Fruit fly (Drosophila melanogaster) whole organism, embryonic: ENCODE results near the gene CG6569.

Experiments
- Asciz ChIP-seq: fragments of 200-800 bp; sonication (Bioruptor generic); optimal IDR thresholded peaks from 2 replicates; lab custom pipeline; 2017; ENCODE audit warnings: missing biosample characterization, mild to moderate bottlenecking, missing genetic modification characterization, missing genetic modification reagents
- BtbVII ChIP-seq: fragments of 200-800 bp; sonication (Bioruptor generic); optimal IDR thresholded peaks from 3 replicates; lab custom pipeline; 2017; ENCODE audit warnings: missing biosample characterization, mild to moderate bottlenecking, missing genetic modification characterization
- Bteb2 ChIP-seq: fragments of 200-800 bp; sonication (Bioruptor generic); optimal IDR thresholded peaks from 2 replicates; lab custom pipeline; 2016; ENCODE audit warnings: missing biosample characterization, missing genetic modification characterization
- C15 ChIP-seq: fragments of 200-800 bp; sonication (Bioruptor generic); IDR thresholded peaks from 3 replicates; pipeline ENCODE4 v1.3.6; 2022; ENCODE audit warnings: missing biosample characterization, missing genetic modification characterization
- CG15479 ChIP-seq: fragments of 200-800 bp; sonication (Bioruptor generic); optimal IDR thresholded peaks from 3 replicates; lab custom pipeline; 2019; ENCODE audit warnings: missing biosample characterization, mild to moderate bottlenecking, missing genetic modification characterization, moderate library complexity
- CG1603 ChIP-seq: fragments of 200-800 bp; sonication (Bioruptor generic); optimal IDR thresholded peaks from 2 replicates; lab custom pipeline; 2019; ENCODE audit warnings: missing biosample characterization, mild to moderate bottlenecking, missing genetic modification characterization, moderate library complexity
- CG16863 ChIP-seq: fragments of 200-800 bp; sonication (Bioruptor generic); optimal IDR thresholded peaks from 3 replicates; lab custom pipeline; 2016; ENCODE audit warnings: missing biosample characterization, missing genetic modification characterization
- CG17359 ChIP-seq: fragments of 200-800 bp; sonication (Bioruptor generic); optimal IDR thresholded peaks from 3 replicates; lab custom pipeline; 2018; ENCODE audit warnings: missing biosample characterization, mild to moderate bottlenecking, missing genetic modification characterization, moderate library complexity
- CG18011 ChIP-seq: fragments of 200-800 bp; sonication (Bioruptor generic); optimal IDR thresholded peaks from 2 replicates; lab custom pipeline; 2017; ENCODE audit warnings: missing biosample characterization, missing genetic modification characterization, mild to moderate bottlenecking, moderate library complexity, missing genotype
- CG2129 ChIP-seq: fragments of 200-800 bp; sonication (Bioruptor generic); IDR thresholded peaks from 2 replicates; pipeline ENCODE4 v1.3.6; 2022; ENCODE audit warnings: missing biosample characterization, missing genetic modification characterization; ENCODE audit not compliant: partially characterized antibody
- CG30431 ChIP-seq: fragments of 200-800 bp; sonication (Bioruptor generic); optimal IDR thresholded peaks from 2 replicates; lab custom pipeline; 2017; ENCODE audit warnings: missing biosample characterization, missing genetic modification characterization
- CG4820 ChIP-seq: fragments of 200-800 bp; sonication (Bioruptor generic); optimal IDR thresholded peaks from 3 replicates; lab custom pipeline; 2016; ENCODE audit warnings: missing biosample characterization, missing genetic modification characterization
- CG5953 ChIP-seq: fragments of 200-800 bp; sonication (Bioruptor generic); IDR thresholded peaks from 2 replicates; pipeline ENCODE4 v1.3.6; 2022; ENCODE audit warnings: missing biosample characterization, missing genetic modification characterization
- CG6683 ChIP-seq: fragments of 200-800 bp; sonication (Bioruptor generic); optimal IDR thresholded peaks from 2 replicates; lab custom pipeline; 2017; ENCODE audit warnings: missing biosample characterization, mild to moderate bottlenecking, missing genetic modification characterization, missing genetic modification reagents
- CG7556 ChIP-seq: fragments of 200-800 bp; sonication (Bioruptor generic); optimal IDR thresholded peaks from 2 replicates; lab custom pipeline; 2017; ENCODE audit warnings: missing biosample characterization, mild to moderate bottlenecking, missing genetic modification characterization
- CG8281 ChIP-seq: fragments of 200-800 bp; sonication (Bioruptor generic); optimal IDR thresholded peaks from 2 replicates; lab custom pipeline; 2018; ENCODE audit warnings: missing biosample characterization, mild to moderate bottlenecking, missing genetic modification characterization, moderate library complexity
- Dbx ChIP-seq: fragments of 200-800 bp; sonication (Bioruptor generic); IDR thresholded peaks from 3 replicates; pipeline ENCODE4 v1.3.6; 2022; ENCODE audit warnings: missing biosample characterization, missing genetic modification characterization
- Dip2 ChIP-seq: fragments of 200-800 bp; sonication (Bioruptor generic); IDR thresholded peaks from 2 replicates; pipeline ENCODE4 v1.3.6; 2022; ENCODE audit warnings: missing biosample characterization, missing genetic modification characterization
- Doc3 ChIP-seq: fragments of 200-800 bp; sonication (Bioruptor generic); IDR thresholded peaks from 3 replicates; pipeline ENCODE4 v1.3.6; 2022; ENCODE audit warnings: missing biosample characterization, missing genetic modification characterization; ENCODE audit not compliant: partially characterized antibody
- Fer3 ChIP-seq: fragments of 200-800 bp; sonication (Bioruptor generic); optimal IDR thresholded peaks from 2 replicates; lab custom pipeline; 2018; ENCODE audit warnings: missing biosample characterization, mild to moderate bottlenecking, missing genetic modification characterization, moderate library complexity
- Gug ChIP-seq: fragments of 200-800 bp; sonication (Bioruptor generic); IDR thresholded peaks from 4 replicates; pipeline ENCODE4 v1.3.6; 2022; ENCODE audit warnings: missing biosample characterization, missing genetic modification characterization
- Hr3 ChIP-seq: fragments of 200-800 bp; sonication (Bioruptor generic); optimal IDR thresholded peaks from 3 replicates; lab custom pipeline; 2016; ENCODE audit warnings: missing biosample characterization, missing genetic modification characterization
- Max ChIP-seq: fragments of 200-800 bp; sonication (Bioruptor generic); optimal IDR thresholded peaks from 2 replicates; lab custom pipeline; 2016; ENCODE audit warnings: missing biosample characterization, mild to moderate bottlenecking, missing genetic modification characterization
- Mrtf ChIP-seq: fragments of 200-800 bp; sonication (Bioruptor generic); IDR thresholded peaks from 3 replicates; pipeline ENCODE4 v1.3.6; 2022; ENCODE audit warnings: missing biosample characterization, missing genetic modification characterization
- Oli ChIP-seq: fragments of 200-800 bp; sonication (Bioruptor generic); optimal IDR thresholded peaks from 2 replicates; lab custom pipeline; 2018; ENCODE audit warnings: missing biosample characterization, mild to moderate bottlenecking, missing genetic modification characterization, moderate library complexity
- Side ChIP-seq: fragments of 200-800 bp; sonication (Bioruptor generic); optimal IDR thresholded peaks from 2 replicates; lab custom pipeline; 2016; ENCODE audit warnings: missing biosample characterization, missing genetic modification characterization
- Sin3A ChIP-seq: fragments of >200 bp; optimal IDR thresholded peaks from 2 replicates; lab custom pipeline; 2018
- Sry-β ChIP-seq: fragments of 200-800 bp; sonication (Bioruptor generic); optimal IDR thresholded peaks from 2 replicates; lab custom pipeline; 2018; ENCODE audit warnings: missing biosample characterization, mild to moderate bottlenecking, missing genetic modification characterization, moderate library complexity
- ase ChIP-seq: fragments of 200-800 bp; sonication (Bioruptor generic); IDR thresholded peaks from 3 replicates; pipeline ENCODE4 v1.3.6; 2022; ENCODE audit warnings: missing biosample characterization, missing genetic modification characterization
- cad ChIP-seq: fragments of >200 bp; optimal IDR thresholded peaks from 2 replicates; lab custom pipeline; 2017; ENCODE audit warnings: missing biosample characterization, missing genetic modification characterization
- cato ChIP-seq: fragments of 200-800 bp; sonication (Bioruptor generic); optimal IDR thresholded peaks from 2 replicates; lab custom pipeline; 2016; ENCODE audit warnings: missing biosample characterization, missing genetic modification characterization, borderline replicate concordance
- fd3F ChIP-seq: fragments of 200-800 bp; sonication (Bioruptor generic); optimal IDR thresholded peaks from 2 replicates; lab custom pipeline; 2018; ENCODE audit warnings: missing biosample characterization, mild to moderate bottlenecking, missing genetic modification characterization, moderate library complexity
- gcm ChIP-seq: fragments of 200-800 bp; sonication (Bioruptor generic); optimal IDR thresholded peaks from 2 replicates; lab custom pipeline; 2019; ENCODE audit warnings: missing biosample characterization, mild to moderate bottlenecking, missing genetic modification characterization, moderate library complexity
- gro ChIP-seq: fragments of 200-800 bp; sonication (Bioruptor generic); optimal IDR thresholded peaks from 2 replicates; lab custom pipeline; 2016; ENCODE audit warnings: missing biosample characterization, missing genetic modification characterization
- gsb ChIP-seq: fragments of 200-800 bp; sonication (Bioruptor generic); IDR thresholded peaks from 2 replicates; pipeline ENCODE4 v1.3.6; 2022; ENCODE audit warnings: missing biosample characterization, missing genetic modification characterization
- hbn ChIP-seq: fragments of 200-800 bp; sonication (Bioruptor generic); IDR thresholded peaks from 2 replicates; pipeline ENCODE4 v1.3.6; 2022; ENCODE audit warnings: missing biosample characterization, missing genetic modification characterization; ENCODE audit not compliant: partially characterized antibody
- ind ChIP-seq: fragments of 200-800 bp; sonication (Bioruptor generic); optimal IDR thresholded peaks from 3 replicates; lab custom pipeline; 2016; ENCODE audit warnings: missing biosample characterization, missing genetic modification characterization
- jumu ChIP-seq: fragments of 200-800 bp; sonication (Bioruptor generic); optimal IDR thresholded peaks from 3 replicates; lab custom pipeline; 2016; ENCODE audit warnings: missing biosample characterization, missing genetic modification characterization
- kay ChIP-seq: fragments of 200-800 bp; sonication (Bioruptor generic); optimal IDR thresholded peaks from 2 replicates; lab custom pipeline; 2016; ENCODE audit warnings: missing biosample characterization, missing genetic modification characterization
- lab ChIP-seq: fragments of 200-800 bp; sonication (Bioruptor generic); optimal IDR thresholded peaks from 3 replicates; lab custom pipeline; 2017; ENCODE audit warnings: missing biosample characterization, missing genetic modification characterization, mild to moderate bottlenecking, moderate library complexity, missing genetic modification reagents
- mam ChIP-seq: fragments of 200-800 bp; sonication (Bioruptor generic); optimal IDR thresholded peaks from 3 replicates; lab custom pipeline; 2016; ENCODE audit warnings: missing biosample characterization, missing genetic modification characterization
- mld ChIP-seq: fragments of 200-800 bp; sonication (Bioruptor generic); IDR thresholded peaks from 3 replicates; pipeline ENCODE4 v1.3.6; 2022; ENCODE audit warnings: missing biosample characterization, missing genetic modification characterization; ENCODE audit not compliant: partially characterized antibody
- oc ChIP-seq: fragments of 200-800 bp; sonication (Bioruptor generic); optimal IDR thresholded peaks from 2 replicates; lab custom pipeline; 2018; ENCODE audit warnings: missing biosample characterization, mild to moderate bottlenecking, missing genetic modification characterization, moderate library complexity
- ro ChIP-seq: fragments of 200-800 bp; sonication (Bioruptor generic); IDR thresholded peaks from 2 replicates; pipeline ENCODE4 v1.3.6; 2022; ENCODE audit warnings: missing biosample characterization, missing genetic modification characterization
- salm ChIP-seq: fragments of 200-800 bp; sonication (Bioruptor generic); optimal IDR thresholded peaks from 2 replicates; lab custom pipeline; 2018; ENCODE audit warnings: missing biosample characterization, mild to moderate bottlenecking, missing genetic modification characterization
- seq ChIP-seq: fragments of 200-800 bp; sonication (Bioruptor generic); IDR thresholded peaks from 2 replicates; pipeline ENCODE4 v1.3.6; 2022; ENCODE audit warnings: missing biosample characterization, missing genetic modification characterization
- sim ChIP-seq: fragments of 200-800 bp; sonication (Bioruptor generic); IDR thresholded peaks from 2 replicates; pipeline ENCODE4 v1.3.6; 2022; ENCODE audit warnings: missing biosample characterization, missing genetic modification characterization
- so ChIP-seq: fragments of 200-800 bp; sonication (Bioruptor generic); IDR thresholded peaks from 3 replicates; pipeline ENCODE4 v1.3.6; 2022; ENCODE audit warnings: missing biosample characterization, missing genetic modification characterization
- sqz ChIP-seq: fragments of 200-800 bp; sonication (Bioruptor generic); optimal IDR thresholded peaks from 3 replicates; lab custom pipeline; 2018; ENCODE audit warnings: missing biosample characterization, mild to moderate bottlenecking, missing genetic modification characterization
- sug ChIP-seq: fragments of 200-800 bp; optimal IDR thresholded peaks from 2 replicates; lab custom pipeline; 2019; ENCODE audit warnings: missing biosample characterization, mild to moderate bottlenecking, missing genetic modification characterization, moderate library complexity
- tna ChIP-seq: fragments of 200-800 bp; sonication (Bioruptor generic); IDR thresholded peaks from 2 replicates; pipeline ENCODE4 v1.3.6; 2022; ENCODE audit warnings: missing biosample characterization, missing genetic modification characterization; ENCODE audit not compliant: partially characterized antibody
- tup ChIP-seq: fragments of 200-800 bp; sonication (Bioruptor generic); optimal IDR thresholded peaks from 2 replicates; lab custom pipeline; 2016; ENCODE audit warnings: missing biosample characterization, mild to moderate bottlenecking, missing genetic modification characterization, moderate library complexity

CG6569 gene

DNA sequence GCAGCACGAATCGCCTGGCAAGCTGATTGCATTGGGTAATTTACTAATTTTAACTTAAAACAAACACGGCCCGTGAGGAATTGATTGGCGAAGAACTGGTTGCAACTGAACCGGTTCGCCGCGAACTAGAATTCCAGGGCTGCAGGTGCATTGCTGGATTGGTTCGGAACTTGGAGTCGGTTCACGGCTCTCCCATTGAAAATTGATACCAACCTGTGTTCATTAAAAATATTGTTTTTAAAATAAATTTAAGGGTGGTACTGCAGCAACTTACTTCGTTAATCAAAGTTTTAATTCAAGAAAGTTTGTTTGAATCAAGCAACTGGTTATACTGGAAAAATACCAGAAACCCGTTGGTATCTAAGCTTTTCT lies 45.2 kb downstream of the CG6569 start, which contains the start of gene CASK (continued):
- TF ChIP-seq CG18011 (GFP tag; lab: Kevin White, UChicago) (no peak), CG5953 (GFP tag; lab: Robert Waterston, UW) (no peak), CG4820 (GFP tag; lab: Kevin White, UChicago) (no peak), salm (tag; lab: Kevin White, UChicago) (no peak), CG30431 (GFP tag; lab: Kevin White, UChicago) (no peak), oc (tag; lab: Kevin White, UChicago) (no peak), cato (GFP tag; lab: Kevin White, UChicago) (no peak), BtbVII (GFP tag; lab: Kevin White, UChicago) (no peak), Asciz (GFP tag; lab: Kevin White, UChicago) (no peak), ro (no peak), Doc3 (GFP tag; lab: Robert Waterston, UW) (no peak), tna (GFP tag; lab: Robert Waterston, UW) (no peak), C15 (GFP tag; lab: Robert Waterston, UW) (no peak), Max (GFP tag; lab: Kevin White, UChicago) (peak; percentile 8), Fer3 (tag; lab: Kevin White, UChicago) (no peak), Sry-β (no peak), Side (GFP tag; lab: Kevin White, UChicago) (no peak), CG6683 (GFP tag; lab: Kevin White, UChicago) (no peak), fd3F (GFP tag; lab: Kevin White, UChicago) (no peak), mam (GFP tag; lab: Kevin White, UChicago) (peak; percentile 0), CG1603 (tag; lab: Kevin White, UChicago) (peak; percentile 38), CG2129 (GFP tag; lab: Robert Waterston, UW) (no peak), CG8281 (no peak), Oli (tag; lab: Kevin White, UChicago) (no peak), ind (GFP tag; lab: Kevin White, UChicago) (no peak), sqz (GFP tag; lab: Kevin White, UChicago) (no peak), sim (GFP tag; lab: Robert Waterston, UW) (no peak), Gug (GFP tag; lab: Robert Waterston, UW) (no peak; the same call in 3 of the 4 replicates), lab (GFP tag; lab: Kevin White, UChicago) (peak; percentile 15), CG16863 (GFP tag; lab: Kevin White, UChicago) (no peak), Hr3 (GFP tag; lab: Kevin White, UChicago) (no peak), Dip2 (GFP tag; lab: Robert Waterston, UW) (no peak), Bteb2 (GFP tag; lab: Kevin White, UChicago) (no peak), seq (GFP tag; lab: Robert Waterston, UW) (no peak), ase (GFP tag; lab: Robert Waterston, UW) (no peak), Sin3A (lab: Kevin White, UChicago) (peak; percentile 48), sug (tag; lab: Kevin White, UChicago) (peak; percentile 24), tup (GFP tag; lab: Kevin White, UChicago) (no peak), CG17359 (tag; lab: Kevin White, UChicago) (no peak), hbn (GFP tag; lab: Robert Waterston, UW) (no peak), Mrtf (GFP tag; lab: Robert Waterston, UW) (no peak), gro (GFP tag; lab: Kevin White, UChicago) (no peak), so (GFP tag; lab: Robert Waterston, UW) (no peak), cad (GFP tag; lab: Kevin White, UChicago) (no peak), gsb (no peak), Dbx (no peak), mld (GFP tag; lab: Robert Waterston, UW) (no peak), gcm (GFP tag; lab: Kevin White, UChicago) (no peak), CG7556 (no peak), kay (GFP tag; lab: Kevin White, UChicago) (no peak), jumu (no peak), CG15479 (GFP tag; lab: Kevin White, UChicago) (no peak)
